Fruit fly (Drosophila melanogaster): ENCODE measurements around the gene Pex11c.

DNA sequence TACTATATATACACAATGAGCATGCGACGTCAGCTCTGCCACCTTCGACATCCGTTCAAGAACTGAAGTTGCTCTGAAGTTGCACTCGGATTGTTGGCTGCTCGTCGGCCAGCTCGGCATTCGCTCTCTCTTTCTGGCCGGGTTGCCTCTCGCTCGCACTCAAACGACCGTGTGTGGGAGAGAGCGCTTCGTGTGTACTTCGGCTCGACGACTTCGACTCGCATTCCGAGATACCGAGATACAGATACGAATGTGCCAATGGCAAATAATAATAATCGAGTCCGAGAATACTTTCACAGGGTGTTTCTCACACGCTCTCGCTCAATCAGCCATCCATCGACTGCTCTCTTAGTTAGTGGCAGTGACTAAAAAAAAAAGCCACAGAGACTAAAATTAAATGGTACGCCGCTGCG, 37.2 kb downstream of the Pex11c start:
- TF ChIP-seq sage (GFP tag; optimal IDR thresholded peaks at IDR 0.05) (no peak), h (GFP tag; optimal IDR thresholded peaks at IDR 0.05) (peak; percentile 72), N (GFP tag; optimal IDR thresholded peaks at IDR 0.05) (no peak), rgr (GFP tag; optimal IDR thresholded peaks at IDR 0.05) (peak; percentile 35), OdsH (GFP tag; optimal IDR thresholded peaks at IDR 0.05) (peak; percentile 33), Jra (GFP tag; optimal IDR thresholded peaks at IDR 0.05) (no peak), fru (GFP tag; optimal IDR thresholded peaks at IDR 0.05) (peak; percentile 16)

All from whole organism, wandering third instar larva.